Fruit fly (Drosophila melanogaster) whole organism, embryonic: ENCODE results near the gene slmo.

Source experiments
- Atf3 ChIP-seq: fragments of 200-800 bp; sonication (Bioruptor generic); optimal IDR thresholded peaks from 3 replicates; lab custom pipeline; 2016; ENCODE audit warnings: missing biosample characterization, missing genetic modification characterization
- Awh ChIP-seq: fragments of 200-800 bp; sonication (Bioruptor generic); IDR thresholded peaks from 2 replicates; pipeline ENCODE4, ENCODE4 v1.3.6; 2022; ENCODE audit warnings: missing biosample characterization, missing genetic modification characterization
- B-H1 ChIP-seq: fragments of 200-800 bp; sonication (Bioruptor generic); IDR thresholded peaks from 3 replicates; pipeline ENCODE4 v1.3.6; 2022; ENCODE audit warnings: missing biosample characterization, missing genetic modification characterization
- CG12659 ChIP-seq: fragments of 200-800 bp; sonication (Bioruptor generic); optimal IDR thresholded peaks from 3 replicates; lab custom pipeline; 2017; ENCODE audit warnings: mild to moderate bottlenecking, missing biosample characterization, missing genetic modification reagents, missing genetic modification characterization
- CG12942 ChIP-seq: fragments of 200-800 bp; sonication (Bioruptor generic); optimal IDR thresholded peaks from 3 replicates; lab custom pipeline; 2016; ENCODE audit warnings: missing biosample characterization, missing genetic modification characterization
- CG15073 ChIP-seq: fragments of 200-800 bp; sonication (Bioruptor generic); optimal IDR thresholded peaks from 2 replicates; lab custom pipeline; 2016; ENCODE audit warnings: missing biosample characterization, missing genetic modification characterization
- CG1603 ChIP-seq: fragments of 200-800 bp; sonication (Bioruptor generic); optimal IDR thresholded peaks from 2 replicates; lab custom pipeline; 2019; ENCODE audit warnings: missing biosample characterization, mild to moderate bottlenecking, missing genetic modification characterization, moderate library complexity
- CG18619 ChIP-seq: fragments of 200-800 bp; sonication (Bioruptor generic); optimal IDR thresholded peaks from 3 replicates; lab custom pipeline; 2017; ENCODE audit warnings: missing biosample characterization, mild to moderate bottlenecking, missing genetic modification characterization
- CG30403 ChIP-seq: fragments of 200-800 bp; sonication (Bioruptor generic); optimal IDR thresholded peaks from 3 replicates; lab custom pipeline; 2016; ENCODE audit warnings: missing biosample characterization, missing genetic modification characterization
- CG31441 ChIP-seq: fragments of 200-800 bp; sonication (Bioruptor generic); IDR thresholded peaks from 2 replicates; pipeline ENCODE4 v1.3.6; 2022; ENCODE audit warnings: missing biosample characterization, missing genetic modification characterization
- CG33557 ChIP-seq: fragments of 200-800 bp; sonication (Bioruptor generic); optimal IDR thresholded peaks from 2 replicates; lab custom pipeline; 2019; ENCODE audit warnings: missing biosample characterization, mild to moderate bottlenecking, missing genetic modification characterization, moderate library complexity
- CG42726 ChIP-seq: fragments of 200-800 bp; sonication (Bioruptor generic); IDR thresholded peaks from 2 replicates; pipeline ENCODE4 v1.3.6; 2022; ENCODE audit warnings: missing biosample characterization, missing genetic modification characterization; ENCODE audit not compliant: partially characterized antibody
- CG43689 ChIP-seq: fragments of 200-800 bp; sonication (Bioruptor generic); IDR thresholded peaks from 2 replicates; pipeline ENCODE4 v1.3.6; 2022; ENCODE audit warnings: missing biosample characterization, missing genetic modification characterization
- CG6272 ChIP-seq: fragments of 200-800 bp; sonication (Bioruptor generic); IDR thresholded peaks from 2 replicates; pipeline ENCODE4 v1.3.6; 2022; ENCODE audit warnings: missing biosample characterization, missing genetic modification characterization
- CG7839 ChIP-seq: fragments of 200-800 bp; sonication (Bioruptor generic); optimal IDR thresholded peaks from 3 replicates; lab custom pipeline; 2018; ENCODE audit warnings: missing biosample characterization, mild to moderate bottlenecking, missing genetic modification characterization, moderate library complexity
- CG7928 ChIP-seq: fragments of 200-800 bp; sonication (Bioruptor generic); optimal IDR thresholded peaks from 2 replicates; lab custom pipeline; 2017; ENCODE audit warnings: missing biosample characterization, mild to moderate bottlenecking, missing genetic modification characterization
- CG7987 ChIP-seq: fragments of 200-800 bp; sonication (Bioruptor generic); optimal IDR thresholded peaks from 2 replicates; lab custom pipeline; 2018; ENCODE audit warnings: missing biosample characterization, mild to moderate bottlenecking, missing genetic modification characterization, moderate library complexity
- CG8281 ChIP-seq: fragments of 200-800 bp; sonication (Bioruptor generic); optimal IDR thresholded peaks from 2 replicates; lab custom pipeline; 2018; ENCODE audit warnings: missing biosample characterization, mild to moderate bottlenecking, missing genetic modification characterization, moderate library complexity
- CG9609 ChIP-seq: fragments of 200-800 bp; sonication (Bioruptor generic); optimal IDR thresholded peaks from 3 replicates; lab custom pipeline; 2016; ENCODE audit warnings: missing biosample characterization, missing genetic modification characterization
- CTCF ChIP-seq: fragments of 200-800 bp; sonication (Bioruptor generic); optimal IDR thresholded peaks from 2 replicates; lab custom pipeline; 2017; ENCODE audit warnings: missing biosample characterization, mild to moderate bottlenecking, missing genetic modification characterization, moderate library complexity
- D ChIP-seq, 2 experiments: fragments of 200-800 bp in 1 of 2; fragments of >200 bp in 1 of 2; sonication (Bioruptor generic) in 1 of 2; optimal IDR thresholded peaks; 2 replicates in 1 of 2; 3 replicates in 1 of 2; lab custom pipeline; 2017; ENCODE audit warnings: mild to moderate bottlenecking in 1 of 2, missing biosample characterization in 1 of 2, missing genetic modification characterization in 1 of 2, missing genetic modification reagents in 1 of 2
- Deaf1 ChIP-seq: fragments of 200-800 bp; optimal IDR thresholded peaks from 3 replicates; lab custom pipeline; 2019; ENCODE audit warnings: missing biosample characterization, mild to moderate bottlenecking, missing genetic modification characterization, moderate library complexity
- Dp ChIP-seq: fragments of 200-800 bp; sonication (Bioruptor generic); optimal IDR thresholded peaks from 2 replicates; lab custom pipeline; 2018; ENCODE audit warnings: missing biosample characterization, mild to moderate bottlenecking, missing genetic modification characterization, moderate library complexity
- H2.0 ChIP-seq: fragments of 200-800 bp; sonication (Bioruptor generic); IDR thresholded peaks from 2 replicates; pipeline ENCODE4 v1.3.6; 2022; ENCODE audit warnings: missing biosample characterization, missing genetic modification characterization
- HLH4C ChIP-seq: fragments of 200-800 bp; sonication (Bioruptor generic); IDR thresholded peaks from 3 replicates; pipeline ENCODE4 v1.3.6; 2022; ENCODE audit warnings: missing biosample characterization, missing genetic modification characterization; ENCODE audit not compliant: partially characterized antibody
- Lpt ChIP-seq: fragments of >200 bp; optimal IDR thresholded peaks from 2 replicates; lab custom pipeline; 2018; ENCODE audit warnings: missing biosample characterization, missing genetic modification characterization
- NFAT ChIP-seq: fragments of 200-800 bp; sonication (Bioruptor generic); IDR thresholded peaks from 2 replicates; pipeline ENCODE4 v1.3.6; 2022; ENCODE audit warnings: missing biosample characterization, missing genetic modification characterization
- Nf-YA ChIP-seq: fragments of 200-800 bp; sonication (Bioruptor generic); IDR thresholded peaks from 2 replicates; pipeline ENCODE4 v1.3.6; 2022; ENCODE audit warnings: missing biosample characterization, missing genetic modification characterization
- Rx ChIP-seq: fragments of 200-800 bp; sonication (Bioruptor generic); IDR thresholded peaks from 2 replicates; pipeline ENCODE4 v1.3.6; 2022; ENCODE audit warnings: missing biosample characterization, missing genetic modification characterization
- Sox100B ChIP-seq: fragments of 200-800 bp; sonication (Bioruptor generic); optimal IDR thresholded peaks from 3 replicates; lab custom pipeline; 2018; ENCODE audit warnings: missing biosample characterization, mild to moderate bottlenecking, missing genetic modification characterization
- Sox102F ChIP-seq: fragments of 200-800 bp; sonication (Bioruptor generic); optimal IDR thresholded peaks from 2 replicates; lab custom pipeline; 2018; ENCODE audit warnings: missing biosample characterization, mild to moderate bottlenecking, missing genetic modification characterization, moderate library complexity
- Vsx1 ChIP-seq: fragments of 200-800 bp; sonication (Bioruptor generic); optimal IDR thresholded peaks from 2 replicates; lab custom pipeline; 2017; ENCODE audit warnings: missing biosample characterization, mild to moderate bottlenecking, missing genetic modification characterization, missing genetic modification reagents
- Xrp1 ChIP-seq: fragments of 200-800 bp; sonication (Bioruptor generic); IDR thresholded peaks from 2 replicates; pipeline ENCODE4 v1.3.6; 2022; ENCODE audit warnings: missing biosample characterization, missing genetic modification characterization
- al ChIP-seq: fragments of 200-800 bp; sonication (Bioruptor generic); IDR thresholded peaks from 2 replicates; pipeline ENCODE4 v1.3.6; 2022; ENCODE audit warnings: missing biosample characterization, missing genetic modification characterization
- bsh ChIP-seq, 2 experiments: fragments of 200-800 bp; sonication (Bioruptor generic); optimal IDR thresholded peaks; 2 replicates each; lab custom pipeline; 2017 to 2018; ENCODE audit warnings: mild to moderate bottlenecking in 2 of 2, missing biosample characterization in 2 of 2, missing genetic modification characterization in 2 of 2, moderate library complexity in 1 of 2
- cad ChIP-seq: fragments of >200 bp; optimal IDR thresholded peaks from 2 replicates; lab custom pipeline; 2017; ENCODE audit warnings: missing biosample characterization, missing genetic modification characterization
- croc ChIP-seq: fragments of 200-800 bp; sonication (Bioruptor generic); conservative IDR thresholded peaks from 3 replicates; pipeline ENCODE4 v1.3.6; 2022; ENCODE audit warnings: missing biosample characterization, missing genetic modification characterization
- emc ChIP-seq: fragments of 200-800 bp; sonication (Bioruptor generic); optimal IDR thresholded peaks from 2 replicates; lab custom pipeline; 2016; ENCODE audit warnings: missing biosample characterization, missing genetic modification characterization
- ftz-f1 ChIP-seq: fragments of 200-800 bp; sonication (Bioruptor generic); optimal IDR thresholded peaks from 2 replicates; lab custom pipeline; 2016; ENCODE audit warnings: missing biosample characterization, missing genetic modification characterization
- gt ChIP-seq: fragments of 200-800 bp; sonication (Bioruptor generic); IDR thresholded peaks from 2 replicates; pipeline ENCODE4 v1.3.6; 2022; ENCODE audit warnings: missing biosample characterization, missing genetic modification characterization
- jumu ChIP-seq: fragments of 200-800 bp; sonication (Bioruptor generic); optimal IDR thresholded peaks from 3 replicates; lab custom pipeline; 2016; ENCODE audit warnings: missing biosample characterization, missing genetic modification characterization
- ken ChIP-seq: fragments of 200-800 bp; sonication (Bioruptor generic); IDR thresholded peaks from 3 replicates; pipeline ENCODE4 v1.3.6; 2022; ENCODE audit warnings: missing biosample characterization, missing genetic modification characterization
- run ChIP-seq: fragments of 200-800 bp; sonication (Bioruptor generic); optimal IDR thresholded peaks from 3 replicates; lab custom pipeline; 2018; ENCODE audit warnings: missing biosample characterization, mild to moderate bottlenecking, missing genetic modification characterization
- scrt ChIP-seq: fragments of 200-800 bp; sonication (Bioruptor generic); optimal IDR thresholded peaks from 2 replicates; lab custom pipeline; 2018; ENCODE audit warnings: missing biosample characterization, mild to moderate bottlenecking, missing genetic modification characterization, moderate library complexity
- sd ChIP-seq: fragments of 200-800 bp; sonication (Bioruptor generic); optimal IDR thresholded peaks from 3 replicates; lab custom pipeline; 2018; ENCODE audit warnings: missing biosample characterization, mild to moderate bottlenecking, missing genetic modification characterization, moderate library complexity
- sim ChIP-seq: fragments of 200-800 bp; sonication (Bioruptor generic); IDR thresholded peaks from 2 replicates; pipeline ENCODE4 v1.3.6; 2022; ENCODE audit warnings: missing biosample characterization, missing genetic modification characterization
- sna ChIP-seq: fragments of 200-800 bp; sonication (Bioruptor generic); IDR thresholded peaks from 2 replicates; pipeline ENCODE4 v1.3.6; 2022; ENCODE audit warnings: missing biosample characterization, missing genetic modification characterization; ENCODE audit not compliant: partially characterized antibody
- stwl ChIP-seq: fragments of 200-800 bp; sonication (Bioruptor generic); optimal IDR thresholded peaks from 3 replicates; lab custom pipeline; 2018; ENCODE audit warnings: missing biosample characterization, mild to moderate bottlenecking, missing genetic modification characterization, moderate library complexity
- unc-4 ChIP-seq: fragments of 200-800 bp; sonication (Bioruptor generic); IDR thresholded peaks from 2 replicates; pipeline ENCODE4 v1.3.6; 2022; ENCODE audit warnings: missing biosample characterization, missing genetic modification characterization; ENCODE audit not compliant: partially characterized antibody
- vfl ChIP-seq: fragments of 200-800 bp; sonication (Bioruptor generic); optimal IDR thresholded peaks from 2 replicates; lab custom pipeline; 2016; ENCODE audit warnings: missing biosample characterization, missing genetic modification characterization

The slmo gene

dm6 chr2L:6047528-6048160 lies 862 bp downstream of the slmo start, which contains the start of gene IPIP:
TSS of gene IPIP (plus strand) at chr2L:6048002.
- peak; percentile 68 for TF ChIP-seq Deaf1 (tag; lab: Kevin White, UChicago)
- peak; percentile 81 for TF ChIP-seq unc-4 (GFP tag; lab: Robert Waterston, UW)
- TF ChIP-seq bsh (GFP tag; optimal IDR thresholded peaks at IDR 0.05; lab: Kevin White, UChicago), result peak in 1 of 2 experiments; percentile 3
- TF ChIP-seq CG15073 (GFP tag; lab: Kevin White, UChicago), result no peak
- no peak for TF ChIP-seq CG43689
- TF ChIP-seq ftz-f1, result peak; percentile 66
- no peak for TF ChIP-seq jumu (GFP tag; lab: Kevin White, UChicago)
- no peak for TF ChIP-seq vfl (GFP tag; lab: Kevin White, UChicago)
- TF ChIP-seq D (optimal IDR thresholded peaks at IDR 0.05; lab: Kevin White, UChicago), result no peak
- TF ChIP-seq D (GFP tag; optimal IDR thresholded peaks at IDR 0.05; lab: Kevin White, UChicago), result no peak
- TF ChIP-seq CG12659 (GFP tag; lab: Kevin White, UChicago), result peak; percentile 65
- TF ChIP-seq stwl, result peak; percentile 79
- no peak for TF ChIP-seq B-H1
- TF ChIP-seq run (tag; lab: Kevin White, UChicago), result no peak
- peak; percentile 63 for TF ChIP-seq CG6272 (GFP tag; lab: Robert Waterston, UW)
- peak; percentile 26 for TF ChIP-seq CG30403
- peak; percentile 39; the same call in 1 of the 2 replicates for TF ChIP-seq Nf-YA
- TF ChIP-seq sd (tag; lab: Kevin White, UChicago), result peak; percentile 16
- TF ChIP-seq Rx (GFP tag; lab: Robert Waterston, UW), result peak; percentile 43; the same call in 1 of the 2 replicates
- no peak for TF ChIP-seq CG7928 (GFP tag; lab: Kevin White, UChicago)
- peak; percentile 74 for TF ChIP-seq HLH4C (GFP tag; lab: Robert Waterston, UW)
- no peak for TF ChIP-seq CG7839 (tag; lab: Kevin White, UChicago)
- TF ChIP-seq CG12942, result no peak
- no peak for TF ChIP-seq H2.0 (GFP tag; lab: Robert Waterston, UW)
- TF ChIP-seq CG42726 (GFP tag; lab: Robert Waterston, UW), result peak; percentile 93
- TF ChIP-seq CTCF (GFP tag; lab: Kevin White, UChicago), result peak; percentile 13
- TF ChIP-seq CG31441 (GFP tag; lab: Robert Waterston, UW), result no peak
- peak; percentile 4 for TF ChIP-seq CG18619
- TF ChIP-seq CG7987, result peak; percentile 54
- 0 out of 2 replicates have a peak, but pooled peaks have one; percentile 31 for TF ChIP-seq sim (GFP tag; lab: Robert Waterston, UW)
- no peak for TF ChIP-seq CG8281 (tag; lab: Kevin White, UChicago)
- TF ChIP-seq sna (GFP tag; lab: Robert Waterston, UW), result 0 out of 2 replicates have a peak, but pooled peaks have one; percentile 21
- peak; percentile 82 for TF ChIP-seq NFAT (GFP tag; lab: Robert Waterston, UW)
- TF ChIP-seq croc (GFP tag; lab: Robert Waterston, UW), result no peak; the same call in 2 of the 3 replicates
- TF ChIP-seq scrt, result no peak
- no peak for TF ChIP-seq gt
- no peak for TF ChIP-seq emc (GFP tag; lab: Kevin White, UChicago)
- TF ChIP-seq Sox102F (GFP tag; lab: Kevin White, UChicago), result no peak
- TF ChIP-seq Lpt (GFP tag; lab: Kevin White, UChicago), result no peak
- no peak for TF ChIP-seq Atf3
- peak; percentile 66 for TF ChIP-seq CG1603 (tag; lab: Kevin White, UChicago)
- no peak for TF ChIP-seq ken
- TF ChIP-seq Awh (GFP tag; lab: Robert Waterston, UW), result no peak
- no peak for TF ChIP-seq Vsx1 (GFP tag; lab: Kevin White, UChicago)
- peak; percentile 28 for TF ChIP-seq Dp (GFP tag; lab: Kevin White, UChicago)
- no peak for TF ChIP-seq cad
- no peak for TF ChIP-seq Xrp1 (GFP tag; lab: Robert Waterston, UW)
- 0 out of 2 replicates have a peak, but pooled peaks have one; percentile 8 for TF ChIP-seq al
- TF ChIP-seq Sox100B (GFP tag; lab: Kevin White, UChicago), result no peak
- TF ChIP-seq CG9609 (GFP tag; lab: Kevin White, UChicago), result no peak
- TF ChIP-seq CG33557, result no peak
